Worm (Caenorhabditis elegans): ENCODE results near the gene glr-5.

ce11 chrV:8760416-8760815, 44.1 kb downstream of the glr-5 start, which contains the start of gene ddn-1:
- TF ChIP-seq lin-39 (tag; optimal IDR thresholded peaks at IDR 0.05) (no peak), ces-1 (GFP tag; optimal IDR thresholded peaks at IDR 0.05) (no peak)

Measured in whole organism, L4 larva.